Worm (Caenorhabditis elegans) whole organism, L1 larva: Measurements from ENCODE around the gene alx-1.

Experiments used
- ces-1 ChIP-seq: fragments of 150-350 bp; optimal IDR thresholded peaks from 2 replicates; lab custom pipeline; 2014; ENCODE audit warnings: missing biosample characterization, missing genetic modification reagents, missing genetic modification characterization
- fos-1 ChIP-seq: fragments of 150-350 bp; optimal IDR thresholded peaks from 2 replicates; lab custom pipeline; 2014; ENCODE audit warnings: missing biosample characterization, missing genetic modification characterization
- snpc-4 ChIP-seq: fragments of 150-350 bp; optimal IDR thresholded peaks from 2 replicates; lab custom pipeline; 2014; ENCODE audit warnings: missing biosample characterization, missing genetic modification characterization

ce11 chrIII:9930406-9930805, 26.7 kb upstream of the alx-1 start:
- no peak for TF ChIP-seq fos-1 (tag; lab: Kevin White, UChicago)
- no peak for TF ChIP-seq ces-1 (GFP tag; lab: Kevin White, UChicago)
- no peak for TF ChIP-seq snpc-4 (tag; lab: Kevin White, UChicago)
